Fruit fly (Drosophila melanogaster) S2 (cell line): ENCODE measurements around the gene sog.

Source experiments
- CG8478 ChIP-seq: fragments of >200 bp; optimal IDR thresholded peaks from 2 replicates; lab custom pipeline; 2018
- CTCF ChIP-seq, 2 experiments: fragments of >200 bp; optimal IDR thresholded peaks; 2 replicates each; lab custom pipeline; 2018

DNA sequence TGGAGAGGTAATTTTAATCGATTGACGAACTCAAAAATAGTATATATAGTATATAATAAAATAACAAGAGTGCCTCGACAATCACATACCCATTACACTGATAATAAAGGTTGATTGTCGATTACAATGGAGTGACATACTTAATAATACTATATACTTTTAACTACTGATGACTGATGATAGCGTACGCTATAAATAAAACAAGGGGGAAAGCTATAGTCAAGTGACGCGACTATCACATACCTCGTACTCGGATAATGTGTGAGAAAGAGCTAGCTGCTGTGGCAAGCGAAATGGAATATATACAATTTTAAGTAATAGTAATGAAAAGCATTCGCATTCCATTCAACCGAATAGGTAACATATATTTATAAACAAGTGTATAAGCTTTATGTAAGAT is 14.9 kb upstream of the sog start:
- TF ChIP-seq CTCF (optimal IDR thresholded peaks at IDR 0.05; lab: Kevin White, UChicago) (no peak), CG8478 (lab: Kevin White, UChicago) (no peak)
